Fruit fly (Drosophila melanogaster): ENCODE results near the gene Fntb.

The Fntb gene

dm6 chr3R:16483877-16484417, 51.1 kb downstream of the Fntb start, which contains the start of gene Der-2 (continued):
- TF ChIP-seq cg (GFP tag; optimal IDR thresholded peaks at IDR 0.05): no peak
- TF ChIP-seq al (GFP tag; IDR thresholded peaks at IDR 0.05): no peak
- no peak for TF ChIP-seq CG17912 (GFP tag; optimal IDR thresholded peaks at IDR 0.05)
- no peak for TF ChIP-seq klu (GFP tag; IDR thresholded peaks at IDR 0.05)
- TF ChIP-seq E2f2 (GFP tag; IDR thresholded peaks at IDR 0.05): peak; percentile 85
- no peak for TF ChIP-seq CG3726 (GFP tag; IDR thresholded peaks at IDR 0.05)
- TF ChIP-seq Hmr (GFP tag; optimal IDR thresholded peaks at IDR 0.05): no peak
- TF ChIP-seq sens (GFP tag): peak; percentile 63
- no peak for TF ChIP-seq Chrac-16 (GFP tag; optimal IDR thresholded peaks at IDR 0.05)
- no peak for TF ChIP-seq CG11247 (GFP tag; IDR thresholded peaks at IDR 0.05)
- no peak for TF ChIP-seq CG3281 (GFP tag; optimal IDR thresholded peaks at IDR 0.05)
- peak; percentile 92 for TF ChIP-seq Bgb (GFP tag; IDR thresholded peaks at IDR 0.05; ENCODE audit: partially characterized antibody)
- TF ChIP-seq CG6272 (GFP tag; IDR thresholded peaks at IDR 0.05): no peak
- no peak for TF ChIP-seq fu2 (GFP tag; optimal IDR thresholded peaks at IDR 0.05)
- peak; percentile 87 for TF ChIP-seq knrl (GFP tag; IDR thresholded peaks at IDR 0.05; ENCODE audit: partially characterized antibody)
- no peak for TF ChIP-seq CG12942 (GFP tag; optimal IDR thresholded peaks at IDR 0.05)
- TF ChIP-seq CG1832 (GFP tag; optimal IDR thresholded peaks at IDR 0.05): no peak
- TF ChIP-seq Hand (GFP tag; optimal IDR thresholded peaks at IDR 0.05): no peak
- TF ChIP-seq ara (GFP tag; IDR thresholded peaks at IDR 0.05): no peak
- TF ChIP-seq E2f1 (GFP tag; IDR thresholded peaks at IDR 0.05): no peak
- peak; percentile 64 for TF ChIP-seq nerfin-2 (GFP tag; IDR thresholded peaks at IDR 0.05; ENCODE audit: partially characterized antibody)
- TF ChIP-seq Dref (GFP tag; IDR thresholded peaks at IDR 0.05): peak; percentile 75
- TF ChIP-seq CG11560 (tag; IDR thresholded peaks at IDR 0.05): no peak
- TF ChIP-seq Usf (GFP tag; optimal IDR thresholded peaks at IDR 0.05): no peak
- TF ChIP-seq CG17802 (tag; optimal IDR thresholded peaks at IDR 0.05): no peak
- TF ChIP-seq BtbVII (GFP tag; optimal IDR thresholded peaks at IDR 0.05): no peak
- peak; percentile 97 for TF ChIP-seq sna (GFP tag; IDR thresholded peaks at IDR 0.05; ENCODE audit: partially characterized antibody)
- no peak for TF ChIP-seq ssp (GFP tag; IDR thresholded peaks at IDR 0.05)
- TF ChIP-seq dmrt11E (tag; optimal IDR thresholded peaks at IDR 0.05): no peak
- TF ChIP-seq CTCF (GFP tag; optimal IDR thresholded peaks at IDR 0.05): peak; percentile 20
- TF ChIP-seq crc (GFP tag; optimal IDR thresholded peaks at IDR 0.05): no peak
- TF ChIP-seq Opbp (GFP tag; IDR thresholded peaks at IDR 0.05; ENCODE audit: partially characterized antibody): peak; percentile 91
- no peak for TF ChIP-seq gcm (GFP tag; optimal IDR thresholded peaks at IDR 0.05)
- no peak for TF ChIP-seq gt (GFP tag; IDR thresholded peaks at IDR 0.05)
- no peak for TF ChIP-seq CG11085 (GFP tag; IDR thresholded peaks at IDR 0.05)
- TF ChIP-seq pzg (GFP tag; optimal IDR thresholded peaks at IDR 0.05): peak; percentile 42
- no peak for TF ChIP-seq stc (GFP tag; IDR thresholded peaks at IDR 0.05)
- TF ChIP-seq caup (GFP tag; optimal IDR thresholded peaks at IDR 0.05; ENCODE audit: severe bottlenecking): no peak
- TF ChIP-seq CG13624 (GFP tag; optimal IDR thresholded peaks at IDR 0.05): no peak
- no peak for TF ChIP-seq Hsf (GFP tag; optimal IDR thresholded peaks at IDR 0.05)
- TF ChIP-seq CG15514 (GFP tag; optimal IDR thresholded peaks at IDR 0.05): peak; percentile 66
- TF ChIP-seq CG1233 (GFP tag; optimal IDR thresholded peaks at IDR 0.05): no peak
- no peak for TF ChIP-seq fd3F (GFP tag; optimal IDR thresholded peaks at IDR 0.05)
- TF ChIP-seq dm (GFP tag; optimal IDR thresholded peaks at IDR 0.05): no peak
- no peak for TF ChIP-seq Kr (GFP tag; optimal IDR thresholded peaks at IDR 0.05)
- peak; percentile 79 for TF ChIP-seq ato (GFP tag; IDR thresholded peaks at IDR 0.05; ENCODE audit: partially characterized antibody)
- TF ChIP-seq HLH54F (GFP tag; optimal IDR thresholded peaks at IDR 0.05): no peak
- TF ChIP-seq tll (GFP tag; optimal IDR thresholded peaks at IDR 0.05): no peak
- TF ChIP-seq seq (GFP tag; IDR thresholded peaks at IDR 0.05): no peak
- no peak for TF ChIP-seq CG10274 (GFP tag; optimal IDR thresholded peaks at IDR 0.05)
- TF ChIP-seq sug (tag; optimal IDR thresholded peaks at IDR 0.05): no peak

Data from whole organism, embryonic.